Fruit fly (Drosophila melanogaster): Measurements from ENCODE around the gene Dnaaf5.

- TF ChIP-seq Hey (tag; optimal IDR thresholded peaks at IDR 0.05) (no peak), CG15011 (GFP tag; optimal IDR thresholded peaks at IDR 0.05) (no peak), HLH4C (GFP tag; IDR thresholded peaks at IDR 0.05; ENCODE audit: partially characterized antibody) (no peak), CG13894 (tag; optimal IDR thresholded peaks at IDR 0.05) (no peak), da (GFP tag; optimal IDR thresholded peaks at IDR 0.05) (no peak), lmd (GFP tag; IDR thresholded peaks at IDR 0.05) (no peak), crc (GFP tag; optimal IDR thresholded peaks at IDR 0.05) (no peak), her (GFP tag; optimal IDR thresholded peaks at IDR 0.05) (no peak), CkIIα-i1 (GFP tag; IDR thresholded peaks at IDR 0.05) (no peak), nerfin-2 (GFP tag; IDR thresholded peaks at IDR 0.05; ENCODE audit: partially characterized antibody) (no peak), Bteb2 (GFP tag; optimal IDR thresholded peaks at IDR 0.05) (no peak)
Measured at dm6 chr3R:14366882-14367281, 5.3 kb upstream of the Dnaaf5 start.
